Worm (Caenorhabditis elegans): ENCODE results near the gene C55C3.3.

C55C3.3 gene

ce11 chrIV:5655966-5656389 lies 29.1 kb upstream of the C55C3.3 start:
- no peak for TF ChIP-seq ztf-29 (GFP tag; IDR thresholded peaks at IDR 0.05)
- TF ChIP-seq flt-1 (GFP tag; IDR thresholded peaks at IDR 0.05), result no peak
- TF ChIP-seq ref-1 (GFP tag; conservative IDR thresholded peaks at IDR 0.05), result no peak
- no peak for TF ChIP-seq T22C8.4 (GFP tag; IDR thresholded peaks at IDR 0.05)

- no peak for TF ChIP-seq tab-1 (GFP tag; IDR thresholded peaks at IDR 0.05)
- peak; percentile 26 for TF ChIP-seq cog-1 (tag; optimal IDR thresholded peaks at IDR 0.05)
- no peak for TF ChIP-seq T22C8.4 (GFP tag; IDR thresholded peaks at IDR 0.05)
- TF ChIP-seq med-1 (GFP tag; optimal IDR thresholded peaks at IDR 0.05; ENCODE audit: insufficient read depth), result no peak
- no peak for TF ChIP-seq ztf-29 (GFP tag; IDR thresholded peaks at IDR 0.05)
- TF ChIP-seq klf-2 (GFP tag; conservative IDR thresholded peaks at IDR 0.05), result no peak
- no peak for TF ChIP-seq ref-1 (GFP tag; conservative IDR thresholded peaks at IDR 0.05)
- TF ChIP-seq ztf-23 (GFP tag; IDR thresholded peaks at IDR 0.05), result no peak
These were observed 27.9 kb upstream of the C55C3.3 start for ce11 chrIV:5657126-5657666.

- no peak for TF ChIP-seq ztf-29 (GFP tag; IDR thresholded peaks at IDR 0.05)
- TF ChIP-seq cog-1 (tag; optimal IDR thresholded peaks at IDR 0.05), result no peak
- no peak for TF ChIP-seq ref-1 (GFP tag; conservative IDR thresholded peaks at IDR 0.05)
- no peak for TF ChIP-seq ztf-23 (GFP tag; IDR thresholded peaks at IDR 0.05)
- no peak for TF ChIP-seq klf-2 (GFP tag; conservative IDR thresholded peaks at IDR 0.05)
- TF ChIP-seq med-1 (GFP tag; optimal IDR thresholded peaks at IDR 0.05; ENCODE audit: insufficient read depth), result no peak
- no peak for TF ChIP-seq tab-1 (GFP tag; IDR thresholded peaks at IDR 0.05)
- no peak for TF ChIP-seq flt-1 (GFP tag; IDR thresholded peaks at IDR 0.05)
- no peak for TF ChIP-seq T22C8.4 (GFP tag; IDR thresholded peaks at IDR 0.05)
These were observed 26.9 kb upstream of the C55C3.3 start for ce11 chrIV:5658225-5658624.

- TF ChIP-seq tab-1 (GFP tag; IDR thresholded peaks at IDR 0.05), result no peak
- TF ChIP-seq med-1 (GFP tag; optimal IDR thresholded peaks at IDR 0.05; ENCODE audit: insufficient read depth), result no peak
- no peak for TF ChIP-seq T22C8.4 (GFP tag; IDR thresholded peaks at IDR 0.05)
- no peak for TF ChIP-seq ztf-23 (GFP tag; IDR thresholded peaks at IDR 0.05)
These were observed 26.2 kb upstream of the C55C3.3 start for ce11 chrIV:5658897-5659296.

- TF ChIP-seq T22C8.4 (GFP tag; IDR thresholded peaks at IDR 0.05) (no peak), ztf-23 (GFP tag; IDR thresholded peaks at IDR 0.05) (no peak), ref-1 (GFP tag; conservative IDR thresholded peaks at IDR 0.05) (no peak), tab-1 (GFP tag; IDR thresholded peaks at IDR 0.05) (no peak), med-1 (GFP tag; optimal IDR thresholded peaks at IDR 0.05; ENCODE audit: insufficient read depth) (no peak), ztf-29 (GFP tag; IDR thresholded peaks at IDR 0.05) (no peak), cog-1 (tag; optimal IDR thresholded peaks at IDR 0.05) (no peak), klf-2 (GFP tag; conservative IDR thresholded peaks at IDR 0.05) (no peak)
These were observed 25.6 kb upstream of the C55C3.3 start for ce11 chrIV:5659461-5659860.

ce11 chrIV:5660239-5660638 lies 24.8 kb upstream of the C55C3.3 start, which contains the start of gene skn-1:
Gene skn-1 (minus strand): TSS chrIV:5660384.
- TF ChIP-seq ztf-29 (GFP tag; IDR thresholded peaks at IDR 0.05) (no peak), klf-2 (GFP tag; conservative IDR thresholded peaks at IDR 0.05) (no peak), flt-1 (GFP tag; IDR thresholded peaks at IDR 0.05) (no peak), tab-1 (GFP tag; IDR thresholded peaks at IDR 0.05) (no peak), ztf-23 (GFP tag; IDR thresholded peaks at IDR 0.05) (no peak)

ce11 chrIV:5662073-5662472 lies 23.0 kb upstream of the C55C3.3 start:
- TF ChIP-seq flt-1 (GFP tag; IDR thresholded peaks at IDR 0.05), result no peak
- no peak for TF ChIP-seq T22C8.4 (GFP tag; IDR thresholded peaks at IDR 0.05)
- no peak for TF ChIP-seq ref-1 (GFP tag; conservative IDR thresholded peaks at IDR 0.05)
- no peak for TF ChIP-seq med-1 (GFP tag; optimal IDR thresholded peaks at IDR 0.05; ENCODE audit: insufficient read depth)
- no peak for TF ChIP-seq cog-1 (tag; optimal IDR thresholded peaks at IDR 0.05)
- no peak for TF ChIP-seq klf-2 (GFP tag; conservative IDR thresholded peaks at IDR 0.05)
- no peak for TF ChIP-seq ztf-29 (GFP tag; IDR thresholded peaks at IDR 0.05)
- TF ChIP-seq tab-1 (GFP tag; IDR thresholded peaks at IDR 0.05), result no peak
- TF ChIP-seq ztf-23 (GFP tag; IDR thresholded peaks at IDR 0.05), result no peak

ce11 chrIV:5662886-5663285 lies 22.2 kb upstream of the C55C3.3 start:
- TF ChIP-seq klf-2 (GFP tag; conservative IDR thresholded peaks at IDR 0.05), result no peak
- no peak for TF ChIP-seq flt-1 (GFP tag; IDR thresholded peaks at IDR 0.05)
- no peak for TF ChIP-seq ref-1 (GFP tag; conservative IDR thresholded peaks at IDR 0.05)
- no peak for TF ChIP-seq ztf-23 (GFP tag; IDR thresholded peaks at IDR 0.05)
- TF ChIP-seq cog-1 (tag; optimal IDR thresholded peaks at IDR 0.05), result no peak
- no peak for TF ChIP-seq T22C8.4 (GFP tag; IDR thresholded peaks at IDR 0.05)
- TF ChIP-seq med-1 (GFP tag; optimal IDR thresholded peaks at IDR 0.05; ENCODE audit: insufficient read depth), result no peak
- TF ChIP-seq tab-1 (GFP tag; IDR thresholded peaks at IDR 0.05), result no peak
- no peak for TF ChIP-seq ztf-29 (GFP tag; IDR thresholded peaks at IDR 0.05)

ce11 chrIV:5664375-5665004 lies 20.6 kb upstream of the C55C3.3 start, which contains the start of gene bec-1:
Gene bec-1 (minus strand): TSS chrIV:5664425.
- TF ChIP-seq med-1 (GFP tag; optimal IDR thresholded peaks at IDR 0.05; ENCODE audit: insufficient read depth) (no peak), cog-1 (tag; optimal IDR thresholded peaks at IDR 0.05) (no peak), tab-1 (GFP tag; IDR thresholded peaks at IDR 0.05) (no peak), ref-1 (GFP tag; conservative IDR thresholded peaks at IDR 0.05) (no peak), flt-1 (GFP tag; IDR thresholded peaks at IDR 0.05) (no peak), ztf-29 (GFP tag; IDR thresholded peaks at IDR 0.05) (no peak), klf-2 (GFP tag; conservative IDR thresholded peaks at IDR 0.05) (no peak), T22C8.4 (GFP tag; IDR thresholded peaks at IDR 0.05) (no peak), ztf-23 (GFP tag; IDR thresholded peaks at IDR 0.05) (no peak)

- TF ChIP-seq flt-1 (GFP tag; IDR thresholded peaks at IDR 0.05) (no peak), klf-2 (GFP tag; conservative IDR thresholded peaks at IDR 0.05) (no peak), T22C8.4 (GFP tag; IDR thresholded peaks at IDR 0.05) (no peak), tab-1 (GFP tag; IDR thresholded peaks at IDR 0.05) (no peak), med-1 (GFP tag; optimal IDR thresholded peaks at IDR 0.05; ENCODE audit: insufficient read depth) (no peak), ref-1 (GFP tag; conservative IDR thresholded peaks at IDR 0.05) (no peak), ztf-23 (GFP tag; IDR thresholded peaks at IDR 0.05) (no peak), ztf-29 (GFP tag; IDR thresholded peaks at IDR 0.05) (no peak), cog-1 (tag; optimal IDR thresholded peaks at IDR 0.05) (no peak)
These were observed 19.7 kb upstream of the C55C3.3 start for ce11 chrIV:5665353-5665918.

All from whole organism, midembryonic.